Worm (Caenorhabditis elegans) whole organism, L4 larva: Measurements from ENCODE around the gene F11A5.17.

Source experiments
- D1046.2 ChIP-seq: fragments of 200-800 bp; sonication (Bioruptor generic); IDR thresholded peaks from 2 replicates; pipeline ENCODE4 v1.3.6; 2022; ENCODE audit warnings: missing genetic modification characterization, missing compliant biosample characterization
- F26F4.8 ChIP-seq: fragments of 200-800 bp; sonication (Bioruptor generic); conservative IDR thresholded peaks from 2 replicates; pipeline ENCODE4 v1.3.6; 2022; ENCODE audit warnings: missing genetic modification characterization, missing compliant biosample characterization
- F37D6.2 ChIP-seq: sonication (generic microtip); optimal IDR thresholded peaks from 2 replicates; lab custom pipeline; 2016; ENCODE audit warnings: mild to moderate bottlenecking, missing genetic modification characterization, missing compliant biosample characterization
- F44E2.7 ChIP-seq: fragments of 200-800 bp; sonication (Bioruptor generic); IDR thresholded peaks from 2 replicates; pipeline ENCODE4 v2.1.2; 2022; ENCODE audit warnings: missing genetic modification characterization, missing compliant biosample characterization
- R02D3.7 ChIP-seq: fragments of 150-350 bp; sonication (generic microtip); optimal IDR thresholded peaks from 3 replicates; lab custom pipeline; 2014; ENCODE audit warnings: missing biosample characterization, missing genetic modification characterization
- ZK337.2 ChIP-seq: fragments of 200-800 bp; sonication (Bioruptor generic); IDR thresholded peaks from 2 replicates; pipeline ENCODE4 v1.3.6; 2022; ENCODE audit warnings: missing genetic modification reagents, missing genetic modification characterization, missing compliant biosample characterization
- aha-1 ChIP-seq: fragments of 150-350 bp; peaks from one replicate; lab custom pipeline; 2014; ENCODE audit warnings: missing biosample characterization, missing genetic modification characterization
- ama-1 ChIP-seq: fragments of 150-350 bp; optimal IDR thresholded peaks from 2 replicates; lab custom pipeline; 2014; ENCODE audit warnings: inconsistent platforms, mixed read lengths
- ceh-28 ChIP-seq: fragments of 150-350 bp; optimal IDR thresholded peaks from 2 replicates; lab custom pipeline; 2014; ENCODE audit warnings: missing biosample characterization, missing genetic modification reagents, missing genetic modification characterization
- ceh-44 ChIP-seq: fragments of 200-800 bp; sonication (Bioruptor generic); IDR thresholded peaks from 2 replicates; pipeline ENCODE4 v1.3.6; 2022; ENCODE audit warnings: missing genetic modification reagents, missing genetic modification characterization, missing compliant biosample characterization
- ces-1 ChIP-seq: fragments of 150-350 bp; sonication (generic microtip); optimal IDR thresholded peaks from 4 replicates; lab custom pipeline; 2014; ENCODE audit warnings: missing biosample characterization, missing genetic modification reagents, missing genetic modification characterization
- daf-16 ChIP-seq, 3 experiments: sonication (generic microtip); optimal IDR thresholded peaks; 2 replicates each; lab custom pipeline; 2016 to 2017; ENCODE audit warnings: missing genetic modification characterization in 3 of 3, missing genetic modification reagents in 3 of 3, mild to moderate bottlenecking in 2 of 3, missing compliant biosample characterization in 2 of 3, missing biosample characterization in 1 of 3, moderate library complexity in 1 of 3
- duxl-1 ChIP-seq: sonication (generic microtip); optimal IDR thresholded peaks from 2 replicates; lab custom pipeline; 2016; ENCODE audit warnings: mild to moderate bottlenecking, missing genetic modification characterization, moderate library complexity, missing compliant biosample characterization; ENCODE audit not compliant: poor library complexity
- fkh-10 ChIP-seq: fragments of 150-350 bp; optimal IDR thresholded peaks from 2 replicates; lab custom pipeline; 2014; ENCODE audit warnings: missing biosample characterization, missing genetic modification reagents, missing genetic modification characterization
- fos-1 ChIP-seq: fragments of 150-350 bp; optimal IDR thresholded peaks from 2 replicates; lab custom pipeline; 2014; ENCODE audit warnings: missing biosample characterization, missing genetic modification characterization
- hlh-30 ChIP-seq: sonication (generic microtip); optimal IDR thresholded peaks from 2 replicates; lab custom pipeline; 2017; ENCODE audit warnings: antibody characterized with exemption, mild to moderate bottlenecking, missing genetic modification characterization, missing compliant biosample characterization; ENCODE audit not compliant: insufficient read depth
- lin-13 ChIP-seq: fragments of 150-350 bp; optimal IDR thresholded peaks from 2 replicates; lab custom pipeline; 2014; ENCODE audit warnings: missing biosample characterization, missing genetic modification reagents, missing genetic modification characterization
- lin-29 ChIP-seq: fragments of 200-800 bp; sonication (Bioruptor generic); IDR thresholded peaks from 2 replicates; pipeline ENCODE4 v1.3.6; 2022; ENCODE audit warnings: missing genetic modification reagents, missing genetic modification characterization, missing compliant biosample characterization
- lin-39 ChIP-seq: fragments of 150-350 bp; optimal IDR thresholded peaks from 2 replicates; lab custom pipeline; 2014; ENCODE audit warnings: missing biosample characterization, missing genetic modification reagents, missing genetic modification characterization
- madf-5 ChIP-seq, 2 experiments: fragments of 200-800 bp; sonication (Bioruptor generic); IDR thresholded peaks; 2 replicates each; pipeline ENCODE4 v1.3.6; 2022; ENCODE audit warnings: missing compliant biosample characterization in 2 of 2, missing genetic modification characterization in 2 of 2
- mdl-1 ChIP-seq, 2 experiments: fragments of 150-350 bp in 1 of 2; sonication (generic microtip) in 1 of 2; optimal IDR thresholded peaks; 2 replicates each; lab custom pipeline; 2014 to 2017; ENCODE audit warnings: missing biosample characterization in 2 of 2, missing genetic modification characterization in 2 of 2
- nhr-48 ChIP-seq: sonication (generic microtip); optimal IDR thresholded peaks from 2 replicates; lab custom pipeline; 2016; ENCODE audit warnings: mild to moderate bottlenecking, missing genetic modification characterization, missing compliant biosample characterization
- nhr-77 ChIP-seq: fragments of 150-350 bp; optimal IDR thresholded peaks from 2 replicates; lab custom pipeline; 2014; ENCODE audit warnings: missing biosample characterization, missing genetic modification characterization
- pha-4 ChIP-seq, 2 experiments: fragments of 150-350 bp in 1 of 2; fragments of 200-800 bp in 1 of 2; sonication (Bioruptor generic) in 1 of 2; IDR thresholded peaks in 1 of 2; optimal IDR thresholded peaks in 1 of 2; 2 replicates each; pipeline versions ENCODE4 v1.3.6 to Lab custom; 2014 to 2022; ENCODE audit warnings: missing genetic modification characterization in 2 of 2, missing genetic modification reagents in 2 of 2, missing biosample characterization in 1 of 2, missing compliant biosample characterization in 1 of 2
- skn-1 ChIP-seq: fragments of 150-350 bp; optimal IDR thresholded peaks from 2 replicates; lab custom pipeline; 2014; ENCODE audit warnings: missing biosample characterization, missing genetic modification characterization
- unc-62 ChIP-seq, 3 experiments: fragments of 150-350 bp in 1 of 3; sonication (generic microtip); optimal IDR thresholded peaks in 2 of 3; peaks in 1 of 3; 1 replicate in 1 of 3; 2 replicates in 2 of 3; lab custom pipeline; 2014 to 2017; ENCODE audit warnings: missing biosample characterization in 3 of 3, missing genetic modification characterization in 3 of 3, missing genetic modification reagents in 3 of 3, missing genotype in 1 of 3
- vab-7 ChIP-seq: fragments of 200-800 bp; sonication (Bioruptor generic); IDR thresholded peaks from 2 replicates; pipeline ENCODE4 v1.3.6; 2022; ENCODE audit warnings: missing genetic modification reagents, missing genetic modification characterization, missing compliant biosample characterization
- zip-11 ChIP-seq: fragments of 200-800 bp; sonication (Bioruptor generic); IDR thresholded peaks from 2 replicates; pipeline ENCODE4 v1.3.6; 2022; ENCODE audit warnings: missing genetic modification characterization, missing compliant biosample characterization

Gene F11A5.17

ce11 chrV:16195379-16195778, 6.5 kb upstream of the F11A5.17 start, which contains the start of gene rabr-3:
Gene rabr-3, plus strand, starts transcription at chrV:16195679.
- TF ChIP-seq R02D3.7 (tag; lab: Kevin White, UChicago) (no peak), mdl-1 (tag; optimal IDR thresholded peaks at IDR 0.05; lab: Kevin White, UChicago) (no peak), ama-1 (no peak), lin-39 (tag; lab: Kevin White, UChicago) (no peak), hlh-30 (tag; lab: Kevin White, UChicago) (no peak), madf-5 (GFP tag; IDR thresholded peaks at IDR 0.05; lab: Robert Waterston, UW) (no peak), ZK337.2 (GFP tag; lab: Robert Waterston, UW) (no peak), vab-7 (GFP tag; lab: Robert Waterston, UW) (no peak)

ce11 chrV:16198016-16198415, 3.8 kb upstream of the F11A5.17 start, which contains the start of gene F11A5.5:
Gene F11A5.5, plus strand, starts transcription at chrV:16198316.
- no peak for TF ChIP-seq pha-4 (GFP tag; IDR thresholded peaks at IDR 0.05; lab: Robert Waterston, UW)
- TF ChIP-seq pha-4 (tag; optimal IDR thresholded peaks at IDR 0.05; lab: Kevin White, UChicago): no peak
- no peak for TF ChIP-seq skn-1
- no peak for TF ChIP-seq F44E2.7
- TF ChIP-seq fos-1: no peak
- TF ChIP-seq nhr-48 (tag; lab: Kevin White, UChicago): no peak
- TF ChIP-seq F37D6.2 (tag; lab: Kevin White, UChicago): no peak
- no peak for TF ChIP-seq lin-29 (GFP tag; lab: Robert Waterston, UW)
- no peak for TF ChIP-seq lin-13
- no peak for TF ChIP-seq fkh-10 (GFP tag; lab: Kevin White, UChicago)
- no peak for TF ChIP-seq ces-1 (GFP tag; lab: Kevin White, UChicago)
- no peak for TF ChIP-seq duxl-1 (tag; lab: Kevin White, UChicago)
- TF ChIP-seq ceh-44: no peak
- TF ChIP-seq zip-11 (GFP tag; lab: Robert Waterston, UW): no peak
- no peak for TF ChIP-seq F26F4.8 (GFP tag; lab: Robert Waterston, UW)
- no peak for TF ChIP-seq lin-39 (tag; lab: Kevin White, UChicago)
- TF ChIP-seq, all 104 proteins: peak for 0

ce11 chrV:16202618-16203017, 788 bp downstream of the F11A5.17 start, which contains the start of gene F11A5.18:
Gene F11A5.18, plus strand, starts transcription at chrV:16202918.
- no peak for TF ChIP-seq skn-1
- no peak for TF ChIP-seq duxl-1 (tag; lab: Kevin White, UChicago)
- no peak for TF ChIP-seq daf-16 (GFP tag; optimal IDR thresholded peaks at IDR 0.05; lab: Kevin White, UChicago)
- TF ChIP-seq daf-16 (tag; optimal IDR thresholded peaks at IDR 0.05; lab: Kevin White, UChicago): no peak
- TF ChIP-seq ceh-28 (tag; lab: Kevin White, UChicago): no peak

- TF ChIP-seq madf-5 (GFP tag; IDR thresholded peaks at IDR 0.05; lab: Robert Waterston, UW) (no peak), unc-62 (GFP tag; optimal IDR thresholded peaks at IDR 0.05 in 1 of 2; lab: Kevin White, UChicago) (peak in 1 of 2 experiments; percentile 13), unc-62 (tag; optimal IDR thresholded peaks at IDR 0.05; lab: Kevin White, UChicago) (no peak)
- TF ChIP-seq, all 104 proteins: peak for 1
These were observed 3.1 kb downstream of the F11A5.17 start, which contains the start of gene irld-26 for ce11 chrV:16204888-16205287. Gene irld-26, plus strand, starts transcription at chrV:16205188.

- TF ChIP-seq aha-1 (tag; lab: Kevin White, UChicago) (peak; percentile 80), nhr-77 (tag; lab: Kevin White, UChicago) (no peak), D1046.2 (no peak), ces-1 (GFP tag; lab: Kevin White, UChicago) (no peak)
These were observed 8.0 kb downstream of the F11A5.17 start, which contains the start of gene oac-15 for ce11 chrV:16209837-16210236. Gene oac-15, minus strand, starts transcription at chrV:16209937.
